Fruit fly (Drosophila melanogaster) whole organism, embryonic: ENCODE results near the gene CG13062.

Source experiments
- Blimp-1 ChIP-seq: fragments of 200-800 bp; sonication (Bioruptor generic); optimal IDR thresholded peaks from 3 replicates; lab custom pipeline; 2018; ENCODE audit warnings: missing biosample characterization, missing genetic modification characterization, mild to moderate bottlenecking, moderate library complexity, missing genetic modification reagents
- CG10959 ChIP-seq: fragments of 200-800 bp; sonication (Bioruptor generic); IDR thresholded peaks from 2 replicates; pipeline ENCODE4 v1.3.6; 2022; ENCODE audit warnings: missing biosample characterization, missing genetic modification characterization
- CG12769 ChIP-seq: fragments of 200-800 bp; sonication (Bioruptor generic); optimal IDR thresholded peaks from 2 replicates; lab custom pipeline; 2019; ENCODE audit warnings: missing biosample characterization, mild to moderate bottlenecking, missing genetic modification characterization, moderate library complexity
- CG13296 ChIP-seq: fragments of 200-800 bp; sonication (Bioruptor generic); optimal IDR thresholded peaks from 3 replicates; lab custom pipeline; 2018; ENCODE audit warnings: missing biosample characterization, mild to moderate bottlenecking, missing genetic modification characterization
- CG15269 ChIP-seq: fragments of 200-800 bp; sonication (Bioruptor generic); optimal IDR thresholded peaks from 2 replicates; lab custom pipeline; 2018; ENCODE audit warnings: missing biosample characterization, mild to moderate bottlenecking, missing genetic modification characterization, moderate library complexity
- CG17385 ChIP-seq: fragments of 200-800 bp; sonication (Bioruptor generic); optimal IDR thresholded peaks from 3 replicates; lab custom pipeline; 2018; ENCODE audit warnings: missing biosample characterization, mild to moderate bottlenecking, missing genetic modification characterization
- CG30403 ChIP-seq: fragments of 200-800 bp; sonication (Bioruptor generic); optimal IDR thresholded peaks from 3 replicates; lab custom pipeline; 2016; ENCODE audit warnings: missing biosample characterization, missing genetic modification characterization
- CG32772 ChIP-seq: fragments of 200-800 bp; sonication (Bioruptor generic); IDR thresholded peaks from 2 replicates; pipeline ENCODE4 v1.3.6; 2022; ENCODE audit warnings: missing biosample characterization, missing genetic modification characterization
- CG3407 ChIP-seq: fragments of 200-800 bp; sonication (Bioruptor generic); optimal IDR thresholded peaks from 2 replicates; lab custom pipeline; 2018; ENCODE audit warnings: missing biosample characterization, mild to moderate bottlenecking, missing genetic modification characterization
- CG4617 ChIP-seq: fragments of 200-800 bp; sonication (Bioruptor generic); optimal IDR thresholded peaks from 3 replicates; lab custom pipeline; 2016; ENCODE audit warnings: missing biosample characterization, missing genetic modification characterization, borderline replicate concordance
- CG6683 ChIP-seq: fragments of 200-800 bp; sonication (Bioruptor generic); optimal IDR thresholded peaks from 2 replicates; lab custom pipeline; 2017; ENCODE audit warnings: missing biosample characterization, mild to moderate bottlenecking, missing genetic modification characterization, missing genetic modification reagents
- CG6689 ChIP-seq: fragments of 200-800 bp; sonication (Bioruptor generic); IDR thresholded peaks from 2 replicates; pipeline ENCODE4 v1.3.6; 2022; ENCODE audit warnings: missing biosample characterization, missing genetic modification characterization
- CG7556 ChIP-seq: fragments of 200-800 bp; sonication (Bioruptor generic); optimal IDR thresholded peaks from 2 replicates; lab custom pipeline; 2017; ENCODE audit warnings: missing biosample characterization, mild to moderate bottlenecking, missing genetic modification characterization
- Camta ChIP-seq: fragments of 200-800 bp; sonication (Bioruptor generic); optimal IDR thresholded peaks from 2 replicates; lab custom pipeline; 2016; ENCODE audit warnings: missing biosample characterization, missing genetic modification characterization
- CoRest ChIP-seq: fragments of 200-800 bp; sonication (Bioruptor generic); optimal IDR thresholded peaks from 3 replicates; lab custom pipeline; 2018; ENCODE audit warnings: missing biosample characterization, mild to moderate bottlenecking, missing genetic modification characterization, moderate library complexity
- Dbx ChIP-seq: fragments of 200-800 bp; sonication (Bioruptor generic); IDR thresholded peaks from 3 replicates; pipeline ENCODE4 v1.3.6; 2022; ENCODE audit warnings: missing biosample characterization, missing genetic modification characterization
- E2f2 ChIP-seq: fragments of 200-800 bp; sonication (Bioruptor generic); IDR thresholded peaks from 2 replicates; pipeline ENCODE4 v1.3.6; 2022; ENCODE audit warnings: missing biosample characterization, missing genetic modification characterization
- Eip74EF ChIP-seq, 2 experiments: fragments of 200-800 bp in 1 of 2; fragments of >200 bp in 1 of 2; sonication (Bioruptor generic) in 1 of 2; optimal IDR thresholded peaks; 2 replicates each; lab custom pipeline; 2017 to 2019; ENCODE audit warnings: missing biosample characterization in 2 of 2, missing genetic modification characterization in 2 of 2, mild to moderate bottlenecking in 1 of 2, moderate library complexity in 1 of 2
- Gsc ChIP-seq: fragments of 200-800 bp; sonication (Bioruptor generic); IDR thresholded peaks from 2 replicates; pipeline ENCODE4 v1.3.6; 2022; ENCODE audit warnings: missing biosample characterization, missing genetic modification characterization
- NC2β ChIP-seq: fragments of 200-800 bp; sonication (Bioruptor generic); optimal IDR thresholded peaks from 2 replicates; lab custom pipeline; 2016; ENCODE audit warnings: missing biosample characterization, missing genetic modification characterization
- Oli ChIP-seq: fragments of 200-800 bp; sonication (Bioruptor generic); optimal IDR thresholded peaks from 2 replicates; lab custom pipeline; 2018; ENCODE audit warnings: missing biosample characterization, mild to moderate bottlenecking, missing genetic modification characterization, moderate library complexity
- Opbp ChIP-seq: fragments of 200-800 bp; sonication (Bioruptor generic); IDR thresholded peaks from 3 replicates; pipeline ENCODE4 v1.3.6; 2022; ENCODE audit warnings: missing biosample characterization, missing genetic modification characterization; ENCODE audit not compliant: partially characterized antibody
- Poxn ChIP-seq: fragments of 200-800 bp; sonication (Bioruptor generic); IDR thresholded peaks from 2 replicates; pipeline ENCODE4 v1.3.6; 2022; ENCODE audit warnings: missing biosample characterization, missing genetic modification characterization
- Ptx1 ChIP-seq: fragments of 200-800 bp; sonication (Bioruptor generic); IDR thresholded peaks from 2 replicates; pipeline ENCODE4 v1.3.6; 2022; ENCODE audit warnings: missing biosample characterization, missing genetic modification characterization
- abd-A ChIP-seq: fragments of 200-800 bp; sonication (Bioruptor generic); optimal IDR thresholded peaks from 3 replicates; lab custom pipeline; 2019; ENCODE audit warnings: missing biosample characterization, mild to moderate bottlenecking, missing genetic modification characterization, moderate library complexity
- bbx ChIP-seq: fragments of 200-800 bp; sonication (Bioruptor generic); IDR thresholded peaks from 2 replicates; pipeline ENCODE4 v1.3.6; 2022; ENCODE audit warnings: missing biosample characterization, missing genetic modification characterization; ENCODE audit not compliant: partially characterized antibody
- cwo ChIP-seq: fragments of 200-800 bp; sonication (Bioruptor generic); optimal IDR thresholded peaks from 3 replicates; lab custom pipeline; 2017; ENCODE audit warnings: missing biosample characterization, missing genetic modification characterization, mild to moderate bottlenecking, moderate library complexity, missing genetic modification reagents
- dmrt99B ChIP-seq: fragments of 200-800 bp; sonication (Bioruptor generic); optimal IDR thresholded peaks from 2 replicates; lab custom pipeline; 2018; ENCODE audit warnings: missing biosample characterization, mild to moderate bottlenecking, missing genetic modification characterization, moderate library complexity
- dpn ChIP-seq, 2 experiments: fragments of 200-800 bp; sonication (Bioruptor generic); optimal IDR thresholded peaks; 3 replicates each; lab custom pipeline; 2016; ENCODE audit warnings: missing biosample characterization in 2 of 2, missing genetic modification characterization in 2 of 2
- esg ChIP-seq: fragments of 200-800 bp; sonication (Bioruptor generic); conservative IDR thresholded peaks from 2 replicates; pipeline ENCODE4 v1.3.6; 2022; ENCODE audit warnings: missing biosample characterization, missing genetic modification characterization
- fd3F ChIP-seq: fragments of 200-800 bp; sonication (Bioruptor generic); optimal IDR thresholded peaks from 2 replicates; lab custom pipeline; 2018; ENCODE audit warnings: missing biosample characterization, mild to moderate bottlenecking, missing genetic modification characterization, moderate library complexity
- fd96Cb ChIP-seq: fragments of 200-800 bp; sonication (Bioruptor generic); optimal IDR thresholded peaks from 2 replicates; lab custom pipeline; 2018; ENCODE audit warnings: missing biosample characterization, mild to moderate bottlenecking, missing genetic modification characterization, moderate library complexity
- fu2 ChIP-seq: fragments of 200-800 bp; sonication (Bioruptor generic); optimal IDR thresholded peaks from 2 replicates; lab custom pipeline; 2016; ENCODE audit warnings: missing biosample characterization, missing genetic modification characterization
- gcm ChIP-seq: fragments of 200-800 bp; sonication (Bioruptor generic); optimal IDR thresholded peaks from 2 replicates; lab custom pipeline; 2019; ENCODE audit warnings: missing biosample characterization, mild to moderate bottlenecking, missing genetic modification characterization, moderate library complexity
- gem ChIP-seq: fragments of 200-800 bp; sonication (Bioruptor generic); optimal IDR thresholded peaks from 2 replicates; lab custom pipeline; 2019; ENCODE audit warnings: missing biosample characterization, mild to moderate bottlenecking, missing genetic modification characterization, moderate library complexity
- hth ChIP-seq: fragments of >200 bp; optimal IDR thresholded peaks from 2 replicates; lab custom pipeline; 2017; ENCODE audit warnings: inconsistent platforms
- jumu ChIP-seq: fragments of 200-800 bp; sonication (Bioruptor generic); optimal IDR thresholded peaks from 3 replicates; lab custom pipeline; 2016; ENCODE audit warnings: missing biosample characterization, missing genetic modification characterization
- odd ChIP-seq: fragments of 200-800 bp; sonication (Bioruptor generic); optimal IDR thresholded peaks from 2 replicates; lab custom pipeline; 2017; ENCODE audit warnings: missing biosample characterization, mild to moderate bottlenecking, missing genetic modification characterization
- pan ChIP-seq, 4 experiments: fragments of >200 bp in 3 of 4; fragments of 200-800 bp in 1 of 4; sonication (Bioruptor generic) in 1 of 4; optimal IDR thresholded peaks in 3 of 4; IDR thresholded peaks in 1 of 4; 2 replicates each; pipeline versions ENCODE4 v1.3.6 to Lab custom; 2017 to 2022; ENCODE audit warnings: missing biosample characterization in 2 of 4, missing genetic modification characterization in 2 of 4, mixed read lengths in 1 of 4
- phol ChIP-seq: fragments of 200-800 bp; sonication (Bioruptor generic); optimal IDR thresholded peaks from 3 replicates; lab custom pipeline; 2018; ENCODE audit warnings: missing biosample characterization, mild to moderate bottlenecking, missing genetic modification characterization, moderate library complexity
- pnt ChIP-seq: fragments of 200-800 bp; sonication (Bioruptor generic); optimal IDR thresholded peaks from 3 replicates; lab custom pipeline; 2016; ENCODE audit warnings: missing biosample characterization, missing genetic modification characterization
- psq ChIP-seq: fragments of 200-800 bp; sonication (Bioruptor generic); optimal IDR thresholded peaks from 2 replicates; lab custom pipeline; 2017; ENCODE audit warnings: missing biosample characterization, missing genetic modification characterization
- ro ChIP-seq: fragments of 200-800 bp; sonication (Bioruptor generic); IDR thresholded peaks from 2 replicates; pipeline ENCODE4 v1.3.6; 2022; ENCODE audit warnings: missing biosample characterization, missing genetic modification characterization
- row ChIP-seq: fragments of 200-800 bp; sonication (Bioruptor generic); IDR thresholded peaks from 3 replicates; pipeline ENCODE4 v1.3.6; 2022; ENCODE audit warnings: missing biosample characterization, missing genetic modification characterization
- so ChIP-seq: fragments of 200-800 bp; sonication (Bioruptor generic); IDR thresholded peaks from 3 replicates; pipeline ENCODE4 v1.3.6; 2022; ENCODE audit warnings: missing biosample characterization, missing genetic modification characterization
- vvl ChIP-seq: fragments of 200-800 bp; sonication (Bioruptor generic); IDR thresholded peaks from 2 replicates; pipeline ENCODE4 v1.3.6; 2022; ENCODE audit warnings: missing biosample characterization, missing genetic modification characterization
- wdn ChIP-seq: fragments of 200-800 bp; sonication (Bioruptor generic); IDR thresholded peaks from 2 replicates; pipeline ENCODE4 v1.3.6; 2022; ENCODE audit warnings: missing biosample characterization, missing genetic modification characterization

The CG13062 gene

dm6 chr3L:16285346-16285911, 28.7 kb upstream of the CG13062 start, which contains the start of gene CG13047 (continued):
- no peak for TF ChIP-seq psq (GFP tag; lab: Kevin White, UChicago)
- no peak for TF ChIP-seq Camta (GFP tag; lab: Kevin White, UChicago)
- no peak for TF ChIP-seq Dbx (GFP tag; lab: Robert Waterston, UW)
- no peak for TF ChIP-seq pan (optimal IDR thresholded peaks at IDR 0.05; lab: Kevin White, UChicago)
- no peak for TF ChIP-seq pan (GFP tag; optimal IDR thresholded peaks at IDR 0.05 in 1 of 2, IDR thresholded peaks at IDR 0.05 in 1 of 2)
- no peak for TF ChIP-seq wdn
- TF ChIP-seq odd (GFP tag; lab: Kevin White, UChicago): no peak
- no peak for TF ChIP-seq Opbp (GFP tag; lab: Robert Waterston, UW)
- no peak for TF ChIP-seq E2f2 (GFP tag; lab: Robert Waterston, UW)
- TF ChIP-seq Poxn (GFP tag; lab: Robert Waterston, UW): no peak

dm6 chr3L:16286258-16286657, 27.8 kb upstream of the CG13062 start:
- TF ChIP-seq gcm (GFP tag; lab: Kevin White, UChicago) (peak; percentile 9), dmrt99B (tag; lab: Kevin White, UChicago) (peak; percentile 67), Oli (tag; lab: Kevin White, UChicago) (peak; percentile 44), bbx (GFP tag; lab: Robert Waterston, UW) (no peak), gem (tag; lab: Kevin White, UChicago) (peak; percentile 56), fu2 (GFP tag; lab: Kevin White, UChicago) (no peak), dpn (GFP tag; optimal IDR thresholded peaks at IDR 0.05; lab: Kevin White, UChicago) (peak in 1 of 2 experiments; percentile 1), phol (tag; lab: Kevin White, UChicago) (peak; percentile 28), CG32772 (GFP tag; lab: Robert Waterston, UW) (0 out of 2 replicates have a peak, but pooled peaks have one; percentile 8), CG4617 (GFP tag; lab: Kevin White, UChicago) (no peak), so (GFP tag; lab: Robert Waterston, UW) (peak; percentile 45; the same call in 1 of the 3 replicates), ro (GFP tag; lab: Robert Waterston, UW) (no peak), CG15269 (tag; lab: Kevin White, UChicago) (peak; percentile 64), CG30403 (peak; percentile 20), CG17385 (GFP tag; lab: Kevin White, UChicago) (peak; percentile 18), CG7556 (no peak), jumu (GFP tag; lab: Kevin White, UChicago) (peak; percentile 3), Gsc (GFP tag; lab: Robert Waterston, UW) (no peak), vvl (GFP tag; lab: Robert Waterston, UW) (peak; percentile 62), Blimp-1 (peak; percentile 23), CG3407 (GFP tag; lab: Kevin White, UChicago) (no peak), CG12769 (tag; lab: Kevin White, UChicago) (peak; percentile 39), cwo (peak; percentile 79), CG6683 (GFP tag; lab: Kevin White, UChicago) (no peak), row (peak; percentile 66), fd3F (GFP tag; lab: Kevin White, UChicago) (peak; percentile 7), CG10959 (GFP tag; lab: Robert Waterston, UW) (no peak), hth (no peak), pnt (GFP tag; lab: Kevin White, UChicago) (peak; percentile 3), abd-A (tag; lab: Kevin White, UChicago) (peak; percentile 21), pan (optimal IDR thresholded peaks at IDR 0.05; lab: Kevin White, UChicago) (no peak), pan (GFP tag; optimal IDR thresholded peaks at IDR 0.05 in 1 of 2, IDR thresholded peaks at IDR 0.05 in 1 of 2) (peak in 1 of 2 experiments; percentile 56), Eip74EF (GFP tag; optimal IDR thresholded peaks at IDR 0.05; lab: Kevin White, UChicago) (peak in 1 of 2 experiments; percentile 51), CoRest (peak; percentile 16), esg (GFP tag; lab: Robert Waterston, UW) (peak; percentile 27; the same call in 1 of the 2 replicates), CG6689 (GFP tag; lab: Robert Waterston, UW) (0 out of 2 replicates have a peak, but pooled peaks have one; percentile 33), Ptx1 (GFP tag; lab: Robert Waterston, UW) (peak; percentile 60; the same call in 1 of the 2 replicates), CG13296 (GFP tag; lab: Kevin White, UChicago) (peak; percentile 23), fd96Cb (tag; lab: Kevin White, UChicago) (peak; percentile 19), NC2β (GFP tag; lab: Kevin White, UChicago) (no peak)
